Worm (Caenorhabditis elegans) whole organism, L2 larva: ENCODE measurements around the gene Y62H9A.8.

Experiments used
- F13H6.1 ChIP-seq: sonication (generic microtip); optimal IDR thresholded peaks from 2 replicates; lab custom pipeline; 2016; ENCODE audit warnings: missing genetic modification characterization, missing compliant biosample characterization
- ZK546.5 ChIP-seq: sonication (generic microtip); optimal IDR thresholded peaks from 2 replicates; lab custom pipeline; 2017; ENCODE audit warnings: missing biosample characterization, missing genetic modification characterization
- alr-1 ChIP-seq: fragments of 150-350 bp; optimal IDR thresholded peaks from 2 replicates; lab custom pipeline; 2014; ENCODE audit warnings: missing biosample characterization, missing genetic modification characterization
- aly-2 ChIP-seq: fragments of 150-350 bp; optimal IDR thresholded peaks from 2 replicates; lab custom pipeline; 2014; ENCODE audit warnings: missing biosample characterization, missing genetic modification characterization
- fos-1 ChIP-seq: fragments of 150-350 bp; optimal IDR thresholded peaks from 2 replicates; lab custom pipeline; 2014; ENCODE audit warnings: missing biosample characterization, missing genetic modification characterization
- lin-13 ChIP-seq: fragments of 150-350 bp; optimal IDR thresholded peaks from 2 replicates; lab custom pipeline; 2014; ENCODE audit warnings: missing biosample characterization, missing genetic modification reagents, missing genetic modification characterization
- nhr-12 ChIP-seq: fragments of 150-350 bp; optimal IDR thresholded peaks from 2 replicates; lab custom pipeline; 2014; ENCODE audit warnings: missing biosample characterization, missing genetic modification characterization
- nhr-237 ChIP-seq: fragments of 150-350 bp; optimal IDR thresholded peaks from 2 replicates; lab custom pipeline; 2014; ENCODE audit warnings: missing biosample characterization, missing genetic modification characterization
- nhr-6 ChIP-seq: fragments of 150-350 bp; optimal IDR thresholded peaks from 2 replicates; lab custom pipeline; 2014; ENCODE audit warnings: missing biosample characterization, missing genetic modification characterization
- nhr-77 ChIP-seq: fragments of 150-350 bp; optimal IDR thresholded peaks from 2 replicates; lab custom pipeline; 2014; ENCODE audit warnings: missing biosample characterization, missing genetic modification characterization
- snpc-4 ChIP-seq: fragments of 150-350 bp; optimal IDR thresholded peaks from 2 replicates; lab custom pipeline; 2014; ENCODE audit warnings: missing biosample characterization, missing genetic modification characterization
- unc-55 ChIP-seq: fragments of 150-350 bp; sonication (generic microtip); optimal IDR thresholded peaks from 3 replicates; lab custom pipeline; 2014; ENCODE audit warnings: missing biosample characterization, missing genetic modification reagents, missing genetic modification characterization
- unc-62 ChIP-seq: fragments of 150-350 bp; optimal IDR thresholded peaks from 2 replicates; lab custom pipeline; 2014; ENCODE audit warnings: missing biosample characterization, missing genetic modification reagents, missing genetic modification characterization
- ztf-11 ChIP-seq: sonication (generic microtip); optimal IDR thresholded peaks from 2 replicates; lab custom pipeline; 2017; ENCODE audit warnings: missing biosample characterization, missing genetic modification characterization

- TF ChIP-seq alr-1 (tag; lab: Kevin White, UChicago): no peak
- no peak for TF ChIP-seq aly-2 (tag; lab: Kevin White, UChicago)
- TF ChIP-seq nhr-12: no peak
- TF ChIP-seq snpc-4 (tag; lab: Kevin White, UChicago): no peak
- TF ChIP-seq F13H6.1 (tag; lab: Kevin White, UChicago): no peak
- TF ChIP-seq ztf-11: no peak
- no peak for TF ChIP-seq unc-55 (GFP tag; lab: Kevin White, UChicago)
- TF ChIP-seq lin-13 (GFP tag; lab: Kevin White, UChicago): no peak
- no peak for TF ChIP-seq nhr-77
- TF ChIP-seq unc-62 (GFP tag; lab: Kevin White, UChicago): no peak
- TF ChIP-seq nhr-6 (tag; lab: Kevin White, UChicago): no peak
- TF ChIP-seq fos-1 (tag; lab: Kevin White, UChicago): no peak
- TF ChIP-seq ZK546.5 (tag; lab: Kevin White, UChicago): no peak
- TF ChIP-seq nhr-237 (tag; lab: Kevin White, UChicago): no peak
Observed at ce11 chrX:11902661-11903060, 10.4 kb upstream of the Y62H9A.8 start, which contains the start of gene Y62H9A.10.
